Worm (Caenorhabditis elegans) whole organism, L4 larva: Measurements from ENCODE around the gene srsx-40.

Experiments
- F10B5.3 ChIP-seq: sonication (generic microtip); optimal IDR thresholded peaks from 2 replicates; lab custom pipeline; 2016; ENCODE audit warnings: mild to moderate bottlenecking, missing genetic modification characterization, missing compliant biosample characterization
- F26F4.8 ChIP-seq: fragments of 200-800 bp; sonication (Bioruptor generic); conservative IDR thresholded peaks from 2 replicates; pipeline ENCODE4 v1.3.6; 2022; ENCODE audit warnings: missing genetic modification characterization, missing compliant biosample characterization
- F37D6.2 ChIP-seq: sonication (generic microtip); optimal IDR thresholded peaks from 2 replicates; lab custom pipeline; 2016; ENCODE audit warnings: mild to moderate bottlenecking, missing genetic modification characterization, missing compliant biosample characterization
- F49E8.2 ChIP-seq: sonication (generic microtip); optimal IDR thresholded peaks from 2 replicates; lab custom pipeline; 2016; ENCODE audit warnings: missing compliant biosample characterization, mild to moderate bottlenecking, missing genetic modification characterization, borderline replicate concordance
- R02D3.7 ChIP-seq: fragments of 150-350 bp; sonication (generic microtip); optimal IDR thresholded peaks from 3 replicates; lab custom pipeline; 2014; ENCODE audit warnings: missing biosample characterization, missing genetic modification characterization
- Y5F2A.4 ChIP-seq: fragments of 200-800 bp; sonication (Bioruptor generic); optimal IDR thresholded peaks from 2 replicates; lab custom pipeline; 2018; ENCODE audit warnings: mild to moderate bottlenecking, missing genetic modification characterization, missing compliant biosample characterization
- ZK546.5 ChIP-seq, 2 experiments: sonication (generic microtip); optimal IDR thresholded peaks; 2 replicates each; lab custom pipeline; 2017; ENCODE audit warnings: missing biosample characterization in 2 of 2, missing genetic modification characterization in 2 of 2
- aha-1 ChIP-seq: fragments of 150-350 bp; peaks from one replicate; lab custom pipeline; 2014; ENCODE audit warnings: missing biosample characterization, missing genetic modification characterization
- daf-12 ChIP-seq: fragments of 150-350 bp; optimal IDR thresholded peaks from 2 replicates; lab custom pipeline; 2014; ENCODE audit warnings: missing biosample characterization, missing genetic modification reagents, missing genetic modification characterization
- daf-16 ChIP-seq, 3 experiments: sonication (generic microtip); optimal IDR thresholded peaks; 2 replicates each; lab custom pipeline; 2016 to 2017; ENCODE audit warnings: missing genetic modification characterization in 3 of 3, missing genetic modification reagents in 3 of 3, mild to moderate bottlenecking in 2 of 3, missing compliant biosample characterization in 2 of 3, missing biosample characterization in 1 of 3, moderate library complexity in 1 of 3
- daf-19 ChIP-seq: fragments of 200-800 bp; sonication (Bioruptor generic); conservative IDR thresholded peaks from 2 replicates; pipeline ENCODE4 v1.3.6; 2022; ENCODE audit warnings: missing genetic modification characterization, missing compliant biosample characterization
- dve-1 ChIP-seq: sonication (generic microtip); optimal IDR thresholded peaks from 2 replicates; lab custom pipeline; 2017; ENCODE audit warnings: antibody characterized with exemption, mild to moderate bottlenecking, missing genetic modification characterization, missing compliant biosample characterization; ENCODE audit not compliant: insufficient read depth
- fos-1 ChIP-seq: fragments of 150-350 bp; optimal IDR thresholded peaks from 2 replicates; lab custom pipeline; 2014; ENCODE audit warnings: missing biosample characterization, missing genetic modification characterization
- lim-7 ChIP-seq: fragments of 200-800 bp; sonication (Bioruptor generic); IDR thresholded peaks from 2 replicates; pipeline ENCODE4 v1.3.6; 2022; ENCODE audit warnings: missing genetic modification characterization, missing compliant biosample characterization
- lin-29 ChIP-seq: fragments of 200-800 bp; sonication (Bioruptor generic); IDR thresholded peaks from 2 replicates; pipeline ENCODE4 v1.3.6; 2022; ENCODE audit warnings: missing genetic modification reagents, missing genetic modification characterization, missing compliant biosample characterization
- lin-39 ChIP-seq: fragments of 150-350 bp; optimal IDR thresholded peaks from 2 replicates; lab custom pipeline; 2014; ENCODE audit warnings: missing biosample characterization, missing genetic modification reagents, missing genetic modification characterization
- lir-3 ChIP-seq: sonication (generic microtip); optimal IDR thresholded peaks from 2 replicates; lab custom pipeline; 2016; ENCODE audit warnings: mild to moderate bottlenecking, missing genetic modification characterization, missing compliant biosample characterization
- madf-9 ChIP-seq: fragments of 200-800 bp; sonication (Bioruptor generic); conservative IDR thresholded peaks from 2 replicates; pipeline ENCODE4 v1.3.6; 2022; ENCODE audit warnings: missing genetic modification reagents, missing genetic modification characterization, missing compliant biosample characterization
- mdt-29 ChIP-seq: fragments of 200-800 bp; sonication (Bioruptor generic); IDR thresholded peaks from 2 replicates; pipeline ENCODE4 v1.3.6; 2022; ENCODE audit warnings: missing genetic modification reagents, missing genetic modification characterization, missing compliant biosample characterization
- mxl-3 ChIP-seq: fragments of 200-800 bp; sonication (Bioruptor generic); optimal IDR thresholded peaks from 2 replicates; lab custom pipeline; 2018; ENCODE audit warnings: mild to moderate bottlenecking, missing genetic modification characterization, missing compliant biosample characterization
- nhr-28 ChIP-seq: fragments of 150-350 bp; optimal IDR thresholded peaks from 2 replicates; lab custom pipeline; 2014; ENCODE audit warnings: missing biosample characterization, missing genetic modification characterization
- nhr-76 ChIP-seq: fragments of 150-350 bp; optimal IDR thresholded peaks from 2 replicates; lab custom pipeline; 2014; ENCODE audit warnings: missing biosample characterization, missing genetic modification characterization
- nhr-77 ChIP-seq: fragments of 150-350 bp; optimal IDR thresholded peaks from 2 replicates; lab custom pipeline; 2014; ENCODE audit warnings: missing biosample characterization, missing genetic modification characterization
- php-3 ChIP-seq: fragments of 200-800 bp; sonication (Bioruptor generic); IDR thresholded peaks from 2 replicates; pipeline ENCODE4 v1.3.6; 2022; ENCODE audit warnings: missing genetic modification reagents, missing genetic modification characterization, missing compliant biosample characterization
- rbr-2 ChIP-seq: sonication (generic microtip); optimal IDR thresholded peaks from 2 replicates; lab custom pipeline; 2016; ENCODE audit warnings: missing genotype, missing genetic modification characterization, missing compliant biosample characterization
- saeg-2 ChIP-seq: fragments of 200-800 bp; sonication (Bioruptor generic); IDR thresholded peaks from 2 replicates; pipeline ENCODE4 v1.3.6; 2022; ENCODE audit warnings: missing genetic modification reagents, missing genetic modification characterization, missing compliant biosample characterization
- sdz-12 ChIP-seq: fragments of 200-800 bp; sonication (Bioruptor generic); optimal IDR thresholded peaks from 2 replicates; lab custom pipeline; 2018; ENCODE audit warnings: mild to moderate bottlenecking, missing genetic modification characterization, missing compliant biosample characterization
- skn-1 ChIP-seq: fragments of 150-350 bp; optimal IDR thresholded peaks from 2 replicates; lab custom pipeline; 2014; ENCODE audit warnings: missing biosample characterization, missing genetic modification characterization
- snpc-4 ChIP-seq: fragments of 150-350 bp; optimal IDR thresholded peaks from 2 replicates; lab custom pipeline; 2014; ENCODE audit warnings: missing biosample characterization, missing genetic modification characterization
- unc-39 ChIP-seq: sonication (generic microtip); optimal IDR thresholded peaks from 2 replicates; lab custom pipeline; 2017; ENCODE audit warnings: missing biosample characterization, missing genetic modification characterization
- unc-62 ChIP-seq, 3 experiments: fragments of 150-350 bp in 1 of 3; sonication (generic microtip); optimal IDR thresholded peaks in 2 of 3; peaks in 1 of 3; 1 replicate in 1 of 3; 2 replicates in 2 of 3; lab custom pipeline; 2014 to 2017; ENCODE audit warnings: missing biosample characterization in 3 of 3, missing genetic modification characterization in 3 of 3, missing genetic modification reagents in 3 of 3, missing genotype in 1 of 3
- zfp-2 ChIP-seq: sonication (generic microtip); optimal IDR thresholded peaks from 2 replicates; lab custom pipeline; 2016; ENCODE audit warnings: mild to moderate bottlenecking, missing genetic modification characterization, missing compliant biosample characterization
- ztf-7 ChIP-seq: fragments of 150-350 bp; optimal IDR thresholded peaks from 2 replicates; lab custom pipeline; 2014; ENCODE audit warnings: missing biosample characterization, missing genetic modification characterization

Gene srsx-40

ce11 chrV:7721945-7722344 lies 18.5 kb upstream of the srsx-40 start, which contains the start of gene ZK105.14:
Gene ZK105.14, minus strand, starts transcription at chrV:7722045.
- TF ChIP-seq lim-7 (GFP tag; lab: Robert Waterston, UW), result no peak
- TF ChIP-seq aha-1 (tag; lab: Kevin White, UChicago), result peak; percentile 32
- no peak for TF ChIP-seq unc-62 (GFP tag; optimal IDR thresholded peaks at IDR 0.05 in 1 of 2; lab: Kevin White, UChicago)
- no peak for TF ChIP-seq unc-62 (tag; optimal IDR thresholded peaks at IDR 0.05; lab: Kevin White, UChicago)
- TF ChIP-seq F37D6.2, result no peak
- no peak for TF ChIP-seq mdt-29 (GFP tag; lab: Robert Waterston, UW)

ce11 chrV:7717629-7718028 lies 14.2 kb upstream of the srsx-40 start, which contains the start of gene ZK105.5:
Gene ZK105.5, minus strand, starts transcription at chrV:7717729.
- TF ChIP-seq F26F4.8 (no peak), aha-1 (tag; lab: Kevin White, UChicago) (peak; percentile 55), F49E8.2 (tag; lab: Kevin White, UChicago) (no peak), daf-16 (GFP tag; optimal IDR thresholded peaks at IDR 0.05; lab: Kevin White, UChicago) (no peak), daf-16 (tag; optimal IDR thresholded peaks at IDR 0.05; lab: Kevin White, UChicago) (no peak)

ce11 chrV:7716034-7716433 lies 12.6 kb upstream of the srsx-40 start, which contains the start of gene ZK105.12:
Gene ZK105.12, minus strand, starts transcription at chrV:7716134.
- TF ChIP-seq ZK546.5 (tag; optimal IDR thresholded peaks at IDR 0.05; lab: Kevin White, UChicago) (no peak), dve-1 (tag; lab: Kevin White, UChicago) (no peak), madf-9 (GFP tag; lab: Robert Waterston, UW) (no peak), php-3 (GFP tag; lab: Robert Waterston, UW) (no peak), sdz-12 (GFP tag; lab: Kevin White, UChicago) (no peak), rbr-2 (tag; lab: Kevin White, UChicago) (no peak), snpc-4 (tag; lab: Kevin White, UChicago) (no peak), unc-39 (tag; lab: Kevin White, UChicago) (no peak), fos-1 (tag; lab: Kevin White, UChicago) (no peak), daf-12 (no peak), Y5F2A.4 (GFP tag; lab: Kevin White, UChicago) (no peak)
- TF ChIP-seq, all 104 proteins: peak for 0

ce11 chrV:7713691-7714090 lies 10.3 kb upstream of the srsx-40 start, which contains the start of gene ZK105.1:
Gene ZK105.1, plus strand, starts transcription at chrV:7713991.
- TF ChIP-seq daf-16 (GFP tag; optimal IDR thresholded peaks at IDR 0.05; lab: Kevin White, UChicago), result peak in 1 of 2 experiments; percentile 3
- TF ChIP-seq daf-16 (tag; optimal IDR thresholded peaks at IDR 0.05; lab: Kevin White, UChicago), result no peak
- no peak for TF ChIP-seq madf-9 (GFP tag; lab: Robert Waterston, UW)

- TF ChIP-seq mxl-3 (GFP tag; lab: Kevin White, UChicago) (no peak), lir-3 (tag; lab: Kevin White, UChicago) (no peak), F10B5.3 (tag; lab: Kevin White, UChicago) (no peak), nhr-76 (tag; lab: Kevin White, UChicago) (no peak), skn-1 (tag; lab: Kevin White, UChicago) (no peak), F37D6.2 (no peak), zfp-2 (tag; lab: Kevin White, UChicago) (no peak), R02D3.7 (tag; lab: Kevin White, UChicago) (no peak), daf-19 (GFP tag; lab: Robert Waterston, UW) (no peak), nhr-28 (no peak), lin-39 (no peak), ztf-7 (tag; lab: Kevin White, UChicago) (no peak), lin-29 (GFP tag; lab: Robert Waterston, UW) (no peak), nhr-77 (tag; lab: Kevin White, UChicago) (no peak), saeg-2 (GFP tag; lab: Robert Waterston, UW) (no peak)
Measured at ce11 chrV:7713072-7713471, 9.6 kb upstream of the srsx-40 start, which contains the start of gene ZK105.13. Gene ZK105.13, minus strand, starts transcription at chrV:7713172.
